Fruit fly (Drosophila melanogaster) whole organism: ENCODE results near the gene aub.

Experiments
- CG8478 ChIP-seq: fragments of >200 bp; optimal IDR thresholded peaks from 2 replicates; lab custom pipeline; 2018; ENCODE audit warnings: inconsistent platforms
- Dll ChIP-seq: fragments of >200 bp; optimal IDR thresholded peaks from 2 replicates; lab custom pipeline; 2017
- EcR ChIP-seq, 2 experiments: fragments of >200 bp; optimal IDR thresholded peaks; 2 replicates each; lab custom pipeline; 2017; ENCODE audit warnings: missing biosample characterization in 2 of 2, missing genetic modification characterization in 2 of 2, missing genetic modification reagents in 2 of 2
- pan ChIP-seq: fragments of >200 bp; optimal IDR thresholded peaks from 2 replicates; lab custom pipeline; 2017
- psq ChIP-seq: fragments of >200 bp; optimal IDR thresholded peaks from 2 replicates; lab custom pipeline; 2017
- usp ChIP-seq: fragments of >200 bp; optimal IDR thresholded peaks from 2 replicates; lab custom pipeline; 2017; ENCODE audit warnings: missing biosample characterization, missing genetic modification characterization, mixed read lengths

Gene aub

dm6 chr2L:11034495-11034894 lies 33.2 kb upstream of the aub start, which contains the start of gene CG18666:
Gene CG18666 (plus strand): TSS chr2L:11034795.
- TF ChIP-seq CG8478 (lab: Kevin White, UChicago) (no peak), psq (lab: Kevin White, UChicago) (no peak), Dll (lab: Kevin White, UChicago) (no peak), usp (no peak), pan (no peak), EcR (GFP tag; optimal IDR thresholded peaks at IDR 0.05; lab: Kevin White, UChicago) (no peak)

DNA sequence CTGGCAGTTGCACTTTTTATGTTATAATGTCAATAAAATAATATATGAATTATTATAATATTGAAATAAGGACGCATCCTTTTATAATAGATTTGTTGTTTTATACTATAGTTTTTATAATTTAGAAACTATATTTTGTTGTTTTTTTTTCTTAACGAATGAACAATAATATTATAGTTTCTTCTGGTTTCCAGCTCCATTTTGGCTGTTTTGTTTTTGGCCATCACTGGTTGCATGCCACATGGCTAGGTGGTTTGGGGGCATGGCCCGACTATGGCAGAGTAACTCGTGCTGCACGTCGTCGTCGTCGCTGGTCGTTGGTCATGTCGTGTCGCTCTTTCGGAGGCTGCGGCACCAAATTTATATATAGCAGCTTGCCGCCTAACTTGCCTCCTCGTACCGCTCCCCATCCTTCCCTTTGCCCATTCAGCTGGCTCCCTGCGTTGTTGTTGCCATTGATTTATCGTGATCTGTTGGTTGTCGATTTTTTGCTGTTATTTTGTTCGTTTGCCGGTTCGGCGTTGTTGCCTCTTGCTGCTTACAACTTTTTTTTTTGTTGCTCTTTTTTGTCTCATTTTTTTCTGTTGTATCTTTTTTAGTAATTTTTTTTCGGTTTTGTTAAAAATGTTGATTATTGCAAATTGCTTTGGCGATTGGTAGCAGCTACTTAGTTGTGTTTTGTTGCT lies 31.2 kb upstream of the aub start:
- no peak for TF ChIP-seq pan
- TF ChIP-seq Dll (lab: Kevin White, UChicago) = no peak
- TF ChIP-seq CG8478 (lab: Kevin White, UChicago) = no peak
- no peak for TF ChIP-seq usp
- no peak for TF ChIP-seq psq (lab: Kevin White, UChicago)
- TF ChIP-seq EcR (GFP tag; optimal IDR thresholded peaks at IDR 0.05; lab: Kevin White, UChicago) = no peak

- TF ChIP-seq psq (lab: Kevin White, UChicago) (no peak), usp (no peak), EcR (GFP tag; optimal IDR thresholded peaks at IDR 0.05; lab: Kevin White, UChicago) (no peak), pan (no peak), Dll (lab: Kevin White, UChicago) (no peak), CG8478 (lab: Kevin White, UChicago) (no peak)
Measured at dm6 chr2L:11027825-11028496, 26.7 kb upstream of the aub start.

- TF ChIP-seq psq (lab: Kevin White, UChicago) (no peak), pan (no peak), Dll (lab: Kevin White, UChicago) (no peak), usp (no peak), EcR (GFP tag; optimal IDR thresholded peaks at IDR 0.05; lab: Kevin White, UChicago) (no peak), CG8478 (lab: Kevin White, UChicago) (no peak)
Measured at dm6 chr2L:11027213-11027612, 25.9 kb upstream of the aub start.

DNA sequence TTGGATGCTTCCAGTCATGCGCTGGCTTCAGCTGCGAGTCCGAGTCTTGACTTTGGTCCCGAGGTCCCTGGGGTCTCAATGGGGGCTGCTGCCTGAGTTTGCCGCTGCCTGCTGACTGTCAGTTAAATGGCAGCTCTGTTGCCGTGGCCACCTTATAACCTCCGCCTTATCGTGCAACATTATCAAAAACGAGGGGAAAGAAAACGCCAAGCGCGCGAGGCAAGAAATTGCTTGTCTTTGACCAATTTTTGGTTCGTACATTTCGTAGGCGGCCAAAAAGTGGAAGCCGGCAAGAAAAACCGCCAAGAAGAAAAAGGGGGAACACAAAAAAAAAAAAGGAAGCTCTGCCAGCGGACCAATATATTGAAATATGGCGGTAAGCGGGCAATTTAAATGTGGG lies 22.6 kb upstream of the aub start:
- TF ChIP-seq Dll (lab: Kevin White, UChicago) (no peak), usp (no peak), psq (lab: Kevin White, UChicago) (no peak), CG8478 (lab: Kevin White, UChicago) (no peak), EcR (GFP tag; optimal IDR thresholded peaks at IDR 0.05; lab: Kevin White, UChicago) (no peak), pan (no peak)

DNA sequence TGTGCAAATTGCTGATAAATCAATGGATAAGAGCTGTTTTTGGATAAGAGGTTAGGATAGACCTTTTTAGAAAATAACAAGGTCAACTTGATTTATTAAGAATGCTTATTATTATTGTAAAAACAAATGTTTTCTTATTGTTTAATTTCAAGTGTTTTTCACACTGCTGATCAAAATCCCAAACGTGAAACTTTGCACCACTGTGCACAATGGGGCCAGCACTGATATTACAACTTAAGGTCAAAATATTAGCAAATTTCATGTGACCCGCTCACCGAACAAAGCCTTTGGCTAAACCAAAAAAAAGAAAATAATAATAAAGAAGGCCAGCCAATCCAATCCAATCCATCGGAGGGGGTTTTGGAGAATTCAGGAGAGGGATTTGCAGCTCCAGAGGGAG lies 21.5 kb upstream of the aub start:
- TF ChIP-seq CG8478 (lab: Kevin White, UChicago) = no peak
- no peak for TF ChIP-seq psq (lab: Kevin White, UChicago)
- TF ChIP-seq Dll (lab: Kevin White, UChicago) = no peak
- TF ChIP-seq usp = no peak
- no peak for TF ChIP-seq EcR (GFP tag; optimal IDR thresholded peaks at IDR 0.05; lab: Kevin White, UChicago)
- no peak for TF ChIP-seq pan

dm6 chr2L:11021606-11022005 lies 20.3 kb upstream of the aub start:
- no peak for TF ChIP-seq CG8478 (lab: Kevin White, UChicago)
- no peak for TF ChIP-seq usp
- no peak for TF ChIP-seq Dll (lab: Kevin White, UChicago)
- peak; percentile 78 for TF ChIP-seq pan
- TF ChIP-seq psq (lab: Kevin White, UChicago) = no peak
- no peak for TF ChIP-seq EcR (GFP tag; optimal IDR thresholded peaks at IDR 0.05; lab: Kevin White, UChicago)

dm6 chr2L:11016695-11017094 lies 15.4 kb upstream of the aub start, which contains the start of gene CG14913:
Gene CG14913 (plus strand): TSS chr2L:11016995.
- TF ChIP-seq psq (lab: Kevin White, UChicago) = no peak
- TF ChIP-seq pan = no peak
- no peak for TF ChIP-seq usp
- no peak for TF ChIP-seq CG8478 (lab: Kevin White, UChicago)

DNA sequence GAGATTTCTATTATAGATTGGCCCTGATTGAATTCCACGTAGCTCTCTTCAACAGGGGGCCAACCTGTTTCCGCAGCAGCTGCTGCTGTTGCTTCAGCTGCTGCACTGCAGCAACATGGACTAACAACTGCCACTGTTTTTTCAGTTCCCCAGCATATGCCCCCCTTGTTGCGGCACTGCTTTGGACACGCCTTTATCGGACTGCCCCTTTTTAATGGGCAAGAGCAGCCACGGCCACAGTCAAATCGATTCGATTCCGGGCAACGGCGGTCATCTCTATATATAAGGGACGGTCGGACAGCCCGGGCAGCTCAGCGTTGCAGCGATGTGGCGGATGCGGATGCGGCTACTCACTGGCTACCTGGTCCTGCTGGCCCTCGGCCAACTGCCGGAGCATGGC lies 14.0 kb upstream of the aub start, which contains the start of gene Acp32CD:
Gene Acp32CD (plus strand): TSS at position 301 of the 400 bp plus-strand sequence.
- TF ChIP-seq pan = no peak
- TF ChIP-seq EcR (GFP tag; optimal IDR thresholded peaks at IDR 0.05; lab: Kevin White, UChicago) = no peak
- TF ChIP-seq psq (lab: Kevin White, UChicago) = no peak
- TF ChIP-seq Dll (lab: Kevin White, UChicago) = no peak
- TF ChIP-seq usp = no peak
- no peak for TF ChIP-seq CG8478 (lab: Kevin White, UChicago)

dm6 chr2L:11014671-11015070 lies 13.4 kb upstream of the aub start:
- no peak for TF ChIP-seq CG8478 (lab: Kevin White, UChicago)
- no peak for TF ChIP-seq pan
- no peak for TF ChIP-seq usp
- TF ChIP-seq psq (lab: Kevin White, UChicago) = no peak
- no peak for TF ChIP-seq Dll (lab: Kevin White, UChicago)
- TF ChIP-seq EcR (GFP tag; optimal IDR thresholded peaks at IDR 0.05; lab: Kevin White, UChicago) = no peak

DNA sequence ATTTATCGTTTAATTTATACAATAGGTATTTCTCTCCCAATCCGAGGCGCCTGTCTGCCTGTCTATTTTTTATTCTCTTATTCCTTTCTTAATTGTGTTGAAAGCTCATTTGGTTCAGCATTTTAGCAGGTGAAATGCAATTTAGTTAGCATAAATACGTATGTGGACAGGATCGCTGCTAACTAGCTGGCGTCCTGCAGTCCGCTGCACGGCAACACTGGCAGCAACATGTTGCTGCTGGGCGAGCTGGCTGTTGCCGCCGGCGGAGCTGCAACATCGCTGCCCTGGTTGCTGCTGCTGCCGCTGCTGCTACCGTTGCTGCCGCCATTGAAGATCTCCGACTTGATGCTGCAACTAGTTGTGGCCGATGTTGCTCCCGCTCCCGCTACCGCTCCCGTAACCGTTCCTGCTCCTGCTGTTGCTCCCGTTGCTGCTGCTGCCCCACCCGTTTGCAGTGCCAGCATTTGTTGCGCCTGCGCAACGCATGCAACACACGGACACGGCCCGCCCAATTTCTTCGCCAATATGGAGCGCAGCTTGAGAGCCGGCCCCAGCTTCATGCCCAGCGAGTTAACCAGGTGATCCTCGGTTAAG lies 12.8 kb upstream of the aub start:
- TF ChIP-seq CG8478 (lab: Kevin White, UChicago) (no peak), usp (no peak), pan (no peak), psq (lab: Kevin White, UChicago) (no peak), EcR (GFP tag; optimal IDR thresholded peaks at IDR 0.05; lab: Kevin White, UChicago) (no peak), Dll (lab: Kevin White, UChicago) (no peak)

DNA sequence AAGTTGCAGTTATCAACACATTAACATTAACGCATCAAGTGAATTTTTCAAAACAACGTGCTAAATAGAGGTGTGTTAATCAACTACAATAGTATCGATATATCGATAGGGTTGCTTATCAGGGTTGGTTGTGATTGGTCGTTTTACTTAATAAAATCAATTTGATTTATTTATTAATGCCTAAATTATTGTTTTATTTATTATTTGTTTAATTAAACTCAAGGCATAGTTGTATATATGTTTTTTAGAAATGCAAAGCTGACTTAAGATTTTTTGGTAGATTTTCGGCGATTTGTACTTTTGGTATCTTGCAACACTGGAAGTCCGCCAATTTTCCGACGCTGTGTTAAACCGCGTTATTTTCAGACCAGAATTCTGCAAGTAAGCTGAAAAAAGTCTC lies 9.7 kb upstream of the aub start, which contains the start of the genes Art8 and dUTPase:
Gene Art8 (minus strand): TSS at position 88 of the 400 bp plus-strand sequence.
Gene dUTPase (plus strand): TSS at position 314 of the 400 bp plus-strand sequence.
- TF ChIP-seq EcR (GFP tag; optimal IDR thresholded peaks at IDR 0.05; lab: Kevin White, UChicago) = no peak
- no peak for TF ChIP-seq usp
- no peak for TF ChIP-seq psq (lab: Kevin White, UChicago)
- no peak for TF ChIP-seq Dll (lab: Kevin White, UChicago)
- no peak for TF ChIP-seq CG8478 (lab: Kevin White, UChicago)
- no peak for TF ChIP-seq pan
